Fruit fly (Drosophila melanogaster) whole organism, embryonic: ENCODE results near the gene Grip75.

ENCODE experiments used
- CG11093 ChIP-seq: fragments of 200-800 bp; sonication (Bioruptor generic); IDR thresholded peaks from 3 replicates; pipeline ENCODE4 v1.3.6; 2022; ENCODE audit warnings: missing biosample characterization, missing genetic modification characterization
- CG32767 ChIP-seq: fragments of 200-800 bp; sonication (Bioruptor generic); IDR thresholded peaks from 2 replicates; pipeline ENCODE4 v1.3.6; 2022; ENCODE audit warnings: missing biosample characterization, missing genetic modification characterization
- CG32772 ChIP-seq: fragments of 200-800 bp; sonication (Bioruptor generic); IDR thresholded peaks from 2 replicates; pipeline ENCODE4 v1.3.6; 2022; ENCODE audit warnings: missing biosample characterization, missing genetic modification characterization
- CG9609 ChIP-seq: fragments of 200-800 bp; sonication (Bioruptor generic); optimal IDR thresholded peaks from 3 replicates; lab custom pipeline; 2016; ENCODE audit warnings: missing biosample characterization, missing genetic modification characterization
- Hmx ChIP-seq: fragments of 200-800 bp; sonication (Bioruptor generic); optimal IDR thresholded peaks from 2 replicates; lab custom pipeline; 2016; ENCODE audit warnings: missing biosample characterization, missing genetic modification characterization
- Opbp ChIP-seq: fragments of 200-800 bp; sonication (Bioruptor generic); IDR thresholded peaks from 3 replicates; pipeline ENCODE4 v1.3.6; 2022; ENCODE audit warnings: missing biosample characterization, missing genetic modification characterization; ENCODE audit not compliant: partially characterized antibody
- h ChIP-seq: fragments of >200 bp; optimal IDR thresholded peaks from 2 replicates; lab custom pipeline; 2017
- kni ChIP-seq: fragments of 200-800 bp; sonication (Bioruptor generic); optimal IDR thresholded peaks from 3 replicates; lab custom pipeline; 2017; ENCODE audit warnings: mild to moderate bottlenecking, missing biosample characterization, missing genetic modification reagents, missing genetic modification characterization

DNA sequence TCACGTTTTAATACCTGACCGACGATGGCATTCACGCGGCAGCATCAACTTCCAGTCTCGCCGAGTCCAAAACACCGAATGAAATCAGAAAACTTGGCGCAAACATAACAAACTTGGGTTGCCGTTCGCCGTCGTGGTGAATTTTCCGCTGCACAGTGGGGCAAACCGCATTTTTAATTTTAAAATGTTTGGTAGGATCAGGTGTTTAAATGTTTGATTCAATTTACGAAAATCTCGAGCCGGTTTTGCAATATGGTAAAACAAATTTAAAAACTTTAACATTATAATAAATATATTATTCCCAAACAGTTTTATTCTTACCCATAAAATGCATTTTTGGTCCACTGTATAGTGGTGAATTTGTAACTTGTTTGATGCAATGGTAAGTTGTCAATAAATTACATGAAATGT, 8.8 kb upstream of the Grip75 start, which contains the start of gene RluA-1:
- TF ChIP-seq CG32772 (GFP tag; lab: Robert Waterston, UW): peak; percentile 99
- TF ChIP-seq Opbp (GFP tag; lab: Robert Waterston, UW): peak; percentile 70
- peak; percentile 65 for TF ChIP-seq Hmx (GFP tag; lab: Kevin White, UChicago)
- TF ChIP-seq kni (GFP tag; lab: Kevin White, UChicago): peak; percentile 94
- peak; percentile 99 for TF ChIP-seq CG32767 (GFP tag; lab: Robert Waterston, UW)
- peak; percentile 92 for TF ChIP-seq CG9609
- TF ChIP-seq CG11093: peak; percentile 99
- no peak for TF ChIP-seq h (lab: Kevin White, UChicago)
